Worm (Caenorhabditis elegans): ENCODE data around the gene Y55F3AM.13.
"Not testable (repeated sequence)": the region's sequence is repeated elsewhere in the genome, so short reads cannot be mapped to it uniquely, and the experiment has no call there.

Gene Y55F3AM.13

ce11 chrIV:1054736-1055135 is 1.4 kb downstream of the Y55F3AM.13 start, which contains the start of gene dcap-1 (continued):
- no peak for TF ChIP-seq pqm-1 (tag; optimal IDR thresholded peaks at IDR 0.05)

- no peak for TF ChIP-seq C34B4.2 (tag; optimal IDR thresholded peaks at IDR 0.05)
- TF ChIP-seq vab-15 (tag; optimal IDR thresholded peaks at IDR 0.05), result no peak
- TF ChIP-seq efl-1 (optimal IDR thresholded peaks at IDR 0.05), result no peak
- peak in 1 of 2 experiments; percentile 10 for TF ChIP-seq efl-1 (GFP tag; optimal IDR thresholded peaks at IDR 0.05 in 1 of 2)
- no peak for TF ChIP-seq lin-15B (tag; optimal IDR thresholded peaks at IDR 0.05)
- TF ChIP-seq zip-4 (GFP tag; optimal IDR thresholded peaks at IDR 0.05), result no peak
Measured at ce11 chrIV:1053989-1054388, 2.1 kb downstream of the Y55F3AM.13 start.

- TF ChIP-seq lin-15B, zag-1, lsy-2 (tag; optimal IDR thresholded peaks at IDR 0.05): not testable (repeated sequence)
Measured at ce11 chrIV:1051636-1052133, 4.4 kb downstream of the Y55F3AM.13 start, which contains the start of gene Y55F3AM.21. Gene Y55F3AM.21 (minus strand): TSS chrIV:1051686.

- TF ChIP-seq isw-1 (GFP tag; IDR thresholded peaks at IDR 0.05) (no peak), unc-130 (tag; optimal IDR thresholded peaks at IDR 0.05) (no peak), ztf-4 (tag; optimal IDR thresholded peaks at IDR 0.05) (no peak), unc-62 (GFP tag; optimal IDR thresholded peaks at IDR 0.05) (no peak), nhr-47 (tag; optimal IDR thresholded peaks at IDR 0.05) (no peak), ces-1 (GFP tag; optimal IDR thresholded peaks at IDR 0.05) (no peak), nhr-11 (tag; optimal IDR thresholded peaks at IDR 0.05) (no peak), nhr-76 (tag; optimal IDR thresholded peaks at IDR 0.05) (no peak), nhr-20 (tag; optimal IDR thresholded peaks at IDR 0.05) (no peak), zip-4 (GFP tag; optimal IDR thresholded peaks at IDR 0.05) (no peak), nhr-28 (tag; optimal IDR thresholded peaks at IDR 0.05) (no peak)
Measured at ce11 chrIV:1046996-1047395, 9.1 kb downstream of the Y55F3AM.13 start.

ce11 chrIV:1045683-1046082 is 10.4 kb downstream of the Y55F3AM.13 start, which contains the start of gene srx-12:
Gene srx-12 (plus strand): TSS chrIV:1045983.
- TF ChIP-seq nhr-28 (tag; optimal IDR thresholded peaks at IDR 0.05), result no peak
- TF ChIP-seq swsn-7 (tag; optimal IDR thresholded peaks at IDR 0.05), result no peak
- TF ChIP-seq sptf-1 (tag; optimal IDR thresholded peaks at IDR 0.05), result no peak
- TF ChIP-seq hlh-17 (GFP tag; optimal IDR thresholded peaks at IDR 0.05; ENCODE audit: borderline replicate concordance), result no peak
- no peak for TF ChIP-seq nhr-19 (GFP tag; conservative IDR thresholded peaks at IDR 0.05)
- TF ChIP-seq snu-23 (GFP tag; optimal IDR thresholded peaks at IDR 0.05), result no peak

- TF ChIP-seq xbp-1 (tag; optimal IDR thresholded peaks at IDR 0.05) (no peak), nhr-47 (tag; optimal IDR thresholded peaks at IDR 0.05) (no peak), grh-1 (GFP tag; IDR thresholded peaks at IDR 0.05) (no peak), ceh-8 (GFP tag; optimal IDR thresholded peaks at IDR 0.05) (no peak), sptf-1 (tag; optimal IDR thresholded peaks at IDR 0.05) (no peak), lin-35 (GFP tag; optimal IDR thresholded peaks at IDR 0.05) (no peak), nhr-20 (tag; optimal IDR thresholded peaks at IDR 0.05) (no peak), irx-1 (tag; optimal IDR thresholded peaks at IDR 0.05) (no peak), pqm-1 (tag; optimal IDR thresholded peaks at IDR 0.05) (no peak), Y116A8C.19 (tag; optimal IDR thresholded peaks at IDR 0.05; ENCODE audit: borderline replicate concordance) (no peak), ces-1 (GFP tag; optimal IDR thresholded peaks at IDR 0.05) (no peak), unc-86 (tag; optimal IDR thresholded peaks at IDR 0.05) (no peak), lin-15B (tag; optimal IDR thresholded peaks at IDR 0.05) (no peak), hlh-4 (tag; optimal IDR thresholded peaks at IDR 0.05) (no peak), nhr-85 (tag) (no peak), unc-98 (GFP tag; IDR thresholded peaks at IDR 0.05) (no peak), ceh-82 (tag; optimal IDR thresholded peaks at IDR 0.05) (no peak), zip-4 (GFP tag; optimal IDR thresholded peaks at IDR 0.05) (no peak), ets-5 (GFP tag; IDR thresholded peaks at IDR 0.05) (no peak)
Measured at ce11 chrIV:1044287-1044686, 11.8 kb downstream of the Y55F3AM.13 start, which contains the start of gene Y55F3AM.11. Gene Y55F3AM.11 (minus strand): TSS chrIV:1044387.
